Worm (Caenorhabditis elegans) whole organism, L4 larva: ENCODE results near the gene gur-5.

ENCODE experiments used
- zip-2 ChIP-seq: fragments of 150-350 bp; optimal IDR thresholded peaks from 2 replicates; lab custom pipeline; 2014; ENCODE audit warnings: missing biosample characterization, missing genetic modification characterization

gur-5 gene

DNA sequence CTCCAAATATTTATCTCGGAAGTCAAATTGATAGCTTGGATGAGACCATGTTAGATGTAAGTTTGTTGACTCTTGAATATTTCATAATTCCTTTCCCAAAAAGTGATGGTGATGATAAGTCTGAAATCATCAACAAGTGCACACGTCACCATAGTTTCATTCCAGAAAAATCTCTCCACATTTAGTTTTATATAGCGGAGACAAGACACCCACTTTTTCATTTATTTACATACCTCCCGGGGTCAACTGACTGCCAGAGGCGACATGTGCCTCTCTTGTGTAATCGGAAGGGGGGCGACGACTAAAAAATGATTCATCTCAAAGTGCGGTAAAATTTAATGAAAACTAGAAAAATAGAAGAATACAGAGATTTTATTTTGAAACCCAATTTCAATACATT lies 53.2 kb downstream of the gur-5 start (continued):
- TF ChIP-seq zip-2 (tag; lab: Kevin White, UChicago) = no peak
